Worm (Caenorhabditis elegans) whole organism, early embryonic: ENCODE data around the gene F13H8.2.

ENCODE experiments used
- F13C5.2 ChIP-seq: sonication (generic microtip); optimal IDR thresholded peaks from 2 replicates; lab custom pipeline; 2017; ENCODE audit warnings: mild to moderate bottlenecking, missing genetic modification characterization, inconsistent platforms, missing compliant biosample characterization
- ama-1 ChIP-seq: fragments of 150-350 bp; optimal IDR thresholded peaks from 2 replicates; lab custom pipeline; 2014
- ceh-13 ChIP-seq: fragments of 200-800 bp; sonication (Bioruptor generic); optimal IDR thresholded peaks from 2 replicates; lab custom pipeline; 2018; ENCODE audit warnings: mild to moderate bottlenecking, missing genetic modification characterization, missing compliant biosample characterization
- flt-1 ChIP-seq: fragments of 200-800 bp; sonication (Bioruptor generic); IDR thresholded peaks from 2 replicates; pipeline ENCODE4 v1.3.6; 2022; ENCODE audit warnings: missing genetic modification characterization, missing compliant biosample characterization
- hmg-4 ChIP-seq: fragments of 200-800 bp; sonication (Bioruptor generic); optimal IDR thresholded peaks from 2 replicates; lab custom pipeline; 2018; ENCODE audit warnings: mild to moderate bottlenecking, missing genetic modification characterization, missing compliant biosample characterization
- hnd-1 ChIP-seq: sonication (generic microtip); optimal IDR thresholded peaks from 2 replicates; lab custom pipeline; 2016; ENCODE audit warnings: missing genetic modification characterization, missing compliant biosample characterization
- pes-1 ChIP-seq: fragments of 200-800 bp; sonication (Bioruptor generic); IDR thresholded peaks from 2 replicates; pipeline ENCODE4 v1.3.6; 2022; ENCODE audit warnings: missing genetic modification reagents, missing genetic modification characterization, missing compliant biosample characterization

DNA sequence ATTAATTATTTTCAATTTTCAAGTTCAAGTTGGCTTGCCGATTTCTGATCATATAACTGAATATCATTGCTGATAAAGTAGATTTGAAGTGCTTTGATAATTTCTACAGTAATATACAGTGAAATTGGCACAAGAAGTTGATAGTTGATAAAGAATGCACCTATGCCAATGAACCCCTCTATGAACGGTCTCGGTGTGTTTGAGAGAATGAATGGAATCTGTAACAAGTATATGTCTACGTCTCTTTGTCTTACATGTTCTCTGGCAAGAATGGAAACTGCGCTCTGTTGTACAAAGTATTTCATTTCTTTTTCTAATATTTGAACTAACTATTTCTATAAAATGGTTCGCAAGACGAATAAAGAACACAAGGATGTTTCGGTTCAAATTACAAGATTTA is 28.4 kb upstream of the F13H8.2 start, which contains the start of gene T24H7.8:
- no peak for TF ChIP-seq ceh-13
- TF ChIP-seq ama-1: no peak
- no peak for TF ChIP-seq F13C5.2
- no peak for TF ChIP-seq hmg-4 (GFP tag; lab: Kevin White, UChicago)
- TF ChIP-seq hnd-1 (tag; lab: Kevin White, UChicago): no peak
- TF ChIP-seq flt-1 (GFP tag; lab: Robert Waterston, UW): no peak
- TF ChIP-seq pes-1 (GFP tag; lab: Robert Waterston, UW): no peak
